Worm (Caenorhabditis elegans) whole organism, L4/young adult: Measurements from ENCODE around the gene itsn-1.
"Not testable (repeated sequence)": the region's sequence is repeated elsewhere in the genome, so short reads cannot be mapped to it uniquely, and the experiment has no call there.

Experiments
- W03F9.2 ChIP-seq: fragments of 150-350 bp; optimal IDR thresholded peaks from 2 replicates; lab custom pipeline; 2014; ENCODE audit warnings: missing biosample characterization, missing genetic modification characterization
- dao-5 ChIP-seq: sonication (generic microtip); optimal IDR thresholded peaks from 2 replicates; lab custom pipeline; 2016; ENCODE audit warnings: missing genotype, missing genetic modification characterization, moderate library complexity, missing compliant biosample characterization
- him-1 ChIP-seq: sonication (generic microtip); optimal IDR thresholded peaks from 2 replicates; lab custom pipeline; 2016; ENCODE audit warnings: missing genotype, missing genetic modification reagents, missing genetic modification characterization, missing compliant biosample characterization

Gene itsn-1

DNA sequence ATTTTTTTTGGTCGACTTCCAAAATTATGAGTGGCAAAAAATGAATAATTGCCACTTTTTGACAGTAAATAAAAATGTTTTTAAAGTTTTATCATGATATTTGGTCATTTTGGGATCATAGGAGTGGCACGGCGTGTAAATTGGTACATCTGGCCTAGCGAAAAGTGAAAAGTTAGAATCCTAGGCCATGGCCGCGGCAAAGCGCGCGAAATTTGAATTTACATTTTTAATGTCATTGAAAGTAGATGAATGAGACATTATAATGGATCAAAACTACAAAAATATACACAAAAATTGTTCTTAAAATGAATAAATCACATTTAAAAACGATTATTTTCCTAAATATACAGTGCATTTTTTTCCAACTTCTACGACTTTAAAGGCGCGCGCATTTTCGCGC lies 7.0 kb downstream of the itsn-1 start:
- TF ChIP-seq W03F9.2 (tag; lab: Kevin White, UChicago) (no peak), him-1 (tag; lab: Kevin White, UChicago) (no peak), dao-5 (tag; lab: Kevin White, UChicago) (no peak)

DNA sequence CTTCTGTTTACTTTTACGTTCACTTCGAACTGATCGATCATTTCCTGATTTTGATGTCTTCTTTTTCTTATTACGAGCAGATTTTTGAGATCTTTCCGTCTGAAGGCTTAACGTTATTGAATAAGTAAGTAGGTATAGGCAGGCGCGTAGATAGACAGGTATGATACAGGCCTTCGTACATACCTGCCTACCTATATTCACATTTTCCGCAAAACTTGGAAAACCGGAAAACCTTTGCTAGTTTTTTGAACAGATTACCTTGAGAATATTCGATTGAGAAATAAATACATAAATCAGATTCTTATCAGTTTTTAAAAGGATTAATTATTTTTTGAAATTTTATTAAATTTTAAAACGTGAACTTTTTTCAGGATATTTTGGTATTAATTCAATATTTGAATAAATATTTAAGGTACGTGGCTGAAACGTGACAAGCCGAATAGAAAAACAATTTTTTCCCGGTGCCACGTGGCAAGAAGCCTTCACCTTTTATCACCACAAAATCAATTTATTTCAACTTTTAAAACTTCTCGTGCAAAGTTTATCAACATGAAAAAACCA lies 11.6 kb downstream of the itsn-1 start, which contains the start of the genes Y116A8C.37 and Y116A8C.38:
Gene Y116A8C.37, minus strand, starts transcription at position 101 of the 561 bp plus-strand sequence.
Gene Y116A8C.38, plus strand, starts transcription at position 511 of the 561 bp plus-strand sequence.
- TF ChIP-seq him-1 (tag; lab: Kevin White, UChicago) (no peak), W03F9.2 (tag; lab: Kevin White, UChicago) (no peak), dao-5 (tag; lab: Kevin White, UChicago) (no peak)

DNA sequence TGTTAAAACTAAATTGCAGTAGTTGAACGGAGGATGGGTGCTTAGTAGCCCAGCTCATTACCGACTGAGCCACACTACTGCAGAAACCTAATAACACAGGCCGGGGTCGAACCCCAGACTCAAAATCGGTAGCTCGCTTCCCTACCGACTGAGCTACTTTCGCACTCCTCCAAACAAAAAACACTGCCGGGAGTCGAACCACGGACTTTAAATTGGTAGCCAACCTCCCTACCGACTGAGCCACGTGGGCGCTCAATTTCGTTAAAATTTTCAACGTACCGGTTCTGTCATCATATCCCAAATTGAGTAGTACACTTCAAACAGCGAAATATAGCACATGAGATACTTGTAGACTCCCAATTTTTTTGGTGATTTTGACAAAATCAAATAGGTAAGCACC lies 30.9 kb downstream of the itsn-1 start:
- TF ChIP-seq W03F9.2 (tag; lab: Kevin White, UChicago) (no peak), him-1 (tag; lab: Kevin White, UChicago) (no peak), dao-5 (tag; lab: Kevin White, UChicago) (no peak)

- TF ChIP-seq dao-5 (tag; lab: Kevin White, UChicago) (no peak), W03F9.2 (tag; lab: Kevin White, UChicago) (no peak), him-1 (tag; lab: Kevin White, UChicago) (no peak)
These were observed 31.4 kb downstream of the itsn-1 start, which contains the start of gene Y116A8C.40 for ce11 chrIV:17150871-17151270. Gene Y116A8C.40, minus strand, starts transcription at chrIV:17150971.

ce11 chrIV:17153002-17153401 lies 33.5 kb downstream of the itsn-1 start:
- TF ChIP-seq him-1 (tag; lab: Kevin White, UChicago) (no peak), W03F9.2 (tag; lab: Kevin White, UChicago) (no peak), dao-5 (tag; lab: Kevin White, UChicago) (no peak)

ce11 chrIV:17162515-17162914 lies 43.0 kb downstream of the itsn-1 start, which contains the start of gene skr-13:
Gene skr-13, minus strand, starts transcription at chrIV:17162615.
- TF ChIP-seq him-1 (tag; lab: Kevin White, UChicago) = no peak
- no peak for TF ChIP-seq dao-5 (tag; lab: Kevin White, UChicago)
- no peak for TF ChIP-seq W03F9.2 (tag; lab: Kevin White, UChicago)

ce11 chrIV:17163273-17163672 lies 43.8 kb downstream of the itsn-1 start, which contains the start of gene skr-9:
Gene skr-9, plus strand, starts transcription at chrIV:17163573.
- TF ChIP-seq him-1, dao-5, W03F9.2 (tag; lab: Kevin White, UChicago): not testable (repeated sequence)

ce11 chrIV:17165734-17166133 lies 46.3 kb downstream of the itsn-1 start, which contains the start of gene skr-8:
Gene skr-8, minus strand, starts transcription at chrIV:17165834.
- not testable (repeated sequence) for TF ChIP-seq W03F9.2, him-1, dao-5 (tag; lab: Kevin White, UChicago)

DNA sequence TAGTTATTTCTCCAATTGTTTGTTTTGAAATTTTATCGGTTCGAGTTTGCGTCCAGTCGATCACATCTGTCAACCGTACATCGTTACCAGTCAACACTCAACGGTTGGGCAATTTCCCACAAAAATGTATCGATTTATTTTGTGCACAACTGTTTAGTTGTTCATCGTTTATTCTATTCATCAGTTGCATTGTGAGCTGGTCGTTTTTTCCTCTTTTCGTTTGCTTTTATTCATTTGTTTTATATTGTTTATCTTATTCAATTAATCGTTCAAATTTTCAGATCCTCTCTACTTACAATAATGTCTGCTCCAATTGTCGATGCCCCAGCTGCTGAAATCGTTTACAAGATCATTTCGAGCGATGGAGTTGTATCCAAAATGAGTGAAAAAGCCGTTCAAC lies 47.5 kb downstream of the itsn-1 start, which contains the start of gene skr-12:
Gene skr-12, plus strand, starts transcription at position 301 of the 400 bp plus-strand sequence.
- TF ChIP-seq W03F9.2 (tag; lab: Kevin White, UChicago) = no peak
- TF ChIP-seq him-1 (tag; lab: Kevin White, UChicago) = no peak
- no peak for TF ChIP-seq dao-5 (tag; lab: Kevin White, UChicago)

ce11 chrIV:17171732-17172131 lies 52.2 kb downstream of the itsn-1 start:
- TF ChIP-seq dao-5 (tag; lab: Kevin White, UChicago) (no peak), him-1 (tag; lab: Kevin White, UChicago) (no peak), W03F9.2 (tag; lab: Kevin White, UChicago) (no peak)

ce11 chrIV:17174087-17174486 lies 54.6 kb downstream of the itsn-1 start:
- no peak for TF ChIP-seq W03F9.2 (tag; lab: Kevin White, UChicago)
- TF ChIP-seq dao-5 (tag; lab: Kevin White, UChicago) = no peak
- TF ChIP-seq him-1 (tag; lab: Kevin White, UChicago) = no peak

DNA sequence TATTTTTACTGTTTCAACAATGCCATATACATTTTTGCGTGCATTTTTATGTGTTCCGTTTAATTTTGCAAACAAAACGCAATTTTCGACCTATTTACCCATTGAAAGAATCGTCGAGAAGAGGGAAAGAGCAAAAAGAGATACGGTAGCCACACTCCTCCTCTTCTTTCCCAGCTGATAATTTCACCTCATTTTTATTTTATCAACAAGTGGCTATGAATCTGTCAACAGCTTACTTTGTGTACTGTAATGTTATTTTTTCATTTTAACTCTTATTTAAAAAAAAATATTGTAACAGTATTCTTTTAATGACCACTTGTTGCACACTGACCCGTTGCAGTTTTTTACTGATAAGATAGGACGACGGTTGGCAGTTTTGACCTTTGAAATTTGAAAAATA lies 55.5 kb downstream of the itsn-1 start:
- no peak for TF ChIP-seq W03F9.2 (tag; lab: Kevin White, UChicago)
- TF ChIP-seq dao-5 (tag; lab: Kevin White, UChicago) = no peak
- no peak for TF ChIP-seq him-1 (tag; lab: Kevin White, UChicago)
